Fruit fly (Drosophila melanogaster) whole organism, larva: ENCODE measurements around the gene CG9389.

Experiments used
- noc ChIP-seq: fragments of 200-800 bp; sonication (Bioruptor generic); optimal IDR thresholded peaks from 3 replicates; lab custom pipeline; 2019; ENCODE audit warnings: missing biosample characterization, mild to moderate bottlenecking, missing genetic modification characterization, moderate library complexity

Gene CG9389

dm6 chr3L:21291055-21291454 lies 20.7 kb upstream of the CG9389 start:
- TF ChIP-seq noc (tag; lab: Kevin White, UChicago) = no peak

- TF ChIP-seq noc (tag; lab: Kevin White, UChicago) = no peak
Measured at dm6 chr3L:21290336-21290735, 20.0 kb upstream of the CG9389 start.

DNA sequence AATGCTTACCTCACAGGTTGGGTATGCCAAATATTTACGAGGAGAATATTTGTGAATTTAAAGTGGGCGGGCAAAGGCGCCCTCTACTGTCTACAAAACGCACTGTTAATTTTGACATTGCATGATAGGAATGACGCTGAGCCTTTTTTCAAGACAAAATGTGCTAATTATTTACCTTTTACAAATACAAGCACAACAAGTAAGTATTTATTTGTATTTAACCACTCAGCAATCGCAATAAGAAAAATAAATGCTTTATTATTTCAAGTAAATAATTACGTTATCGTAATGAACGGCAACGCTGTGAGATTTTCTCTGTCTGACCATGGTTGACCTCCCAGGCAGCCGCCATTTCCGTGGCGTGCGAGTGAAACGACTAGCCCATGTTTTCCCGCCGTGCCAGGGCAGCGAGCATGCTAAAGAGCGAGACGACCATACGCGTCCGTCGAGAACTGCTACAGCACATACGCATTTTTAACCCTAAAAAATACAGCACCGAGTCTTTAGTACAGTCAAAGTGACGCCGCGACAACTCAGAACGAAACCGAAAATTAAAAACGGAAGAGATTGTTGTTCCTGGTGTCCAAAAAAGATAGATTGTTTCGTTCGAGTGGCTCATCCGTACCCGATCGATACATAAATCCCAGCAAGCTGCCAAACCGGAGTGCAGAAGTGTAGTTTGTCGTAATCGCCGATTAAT lies 15.4 kb upstream of the CG9389 start, which contains the start of the genes CG12974 and pzg:
Gene CG12974 (minus strand): TSS at position 324 of the 700 bp plus-strand sequence.
Gene pzg (plus strand): TSS at position 461 of the 700 bp plus-strand sequence.
- no peak for TF ChIP-seq noc (tag; lab: Kevin White, UChicago)

DNA sequence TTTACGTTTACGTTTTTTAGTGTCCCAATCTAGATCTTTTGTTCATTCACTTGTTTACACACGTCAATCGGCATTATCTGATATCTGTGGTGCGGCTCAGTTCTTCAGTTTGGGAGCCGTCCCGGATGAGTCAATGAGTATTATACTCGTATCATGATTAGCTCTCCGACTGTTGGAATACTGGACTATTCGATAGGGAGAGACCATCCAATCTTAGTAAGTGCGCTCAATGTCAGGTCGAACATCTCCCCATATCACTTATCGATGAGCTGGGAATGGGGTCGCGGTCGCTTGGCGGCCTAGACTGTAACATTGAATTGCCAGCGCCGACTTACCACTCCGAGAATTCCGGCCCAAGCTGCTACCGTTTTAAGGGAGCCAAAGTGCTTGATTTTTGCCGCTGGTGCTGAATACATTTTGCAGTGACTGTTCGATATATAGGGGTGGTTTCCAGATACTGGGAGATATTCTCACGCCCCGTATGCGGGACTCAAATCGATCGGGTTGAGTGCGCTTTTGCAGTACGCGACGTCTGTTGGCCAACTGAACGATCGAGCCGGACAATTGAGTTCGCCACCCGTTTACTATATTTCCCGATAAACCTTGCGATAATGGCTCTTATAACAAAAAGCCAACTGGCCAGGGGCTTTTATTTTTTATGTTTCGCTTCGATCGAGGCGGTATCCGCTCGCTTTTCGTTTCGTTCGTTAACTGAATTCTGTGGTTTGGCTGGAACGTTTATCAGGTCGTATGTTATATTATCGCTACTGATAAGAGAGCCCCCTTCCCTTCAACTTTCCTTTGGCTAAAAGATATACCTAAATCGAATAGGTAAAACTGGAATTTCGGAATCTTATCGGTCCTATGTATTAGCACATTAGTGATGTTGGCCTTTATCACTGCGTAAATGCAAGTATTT lies 14.6 kb upstream of the CG9389 start:
- no peak for TF ChIP-seq noc (tag; lab: Kevin White, UChicago)

dm6 chr3L:21283795-21284194 lies 13.4 kb upstream of the CG9389 start:
- no peak for TF ChIP-seq noc (tag; lab: Kevin White, UChicago)

dm6 chr3L:21282741-21283140 lies 12.4 kb upstream of the CG9389 start:
- no peak for TF ChIP-seq noc (tag; lab: Kevin White, UChicago)

- TF ChIP-seq noc (tag; lab: Kevin White, UChicago) = no peak
Measured at dm6 chr3L:21281706-21282105, 11.3 kb upstream of the CG9389 start.

DNA sequence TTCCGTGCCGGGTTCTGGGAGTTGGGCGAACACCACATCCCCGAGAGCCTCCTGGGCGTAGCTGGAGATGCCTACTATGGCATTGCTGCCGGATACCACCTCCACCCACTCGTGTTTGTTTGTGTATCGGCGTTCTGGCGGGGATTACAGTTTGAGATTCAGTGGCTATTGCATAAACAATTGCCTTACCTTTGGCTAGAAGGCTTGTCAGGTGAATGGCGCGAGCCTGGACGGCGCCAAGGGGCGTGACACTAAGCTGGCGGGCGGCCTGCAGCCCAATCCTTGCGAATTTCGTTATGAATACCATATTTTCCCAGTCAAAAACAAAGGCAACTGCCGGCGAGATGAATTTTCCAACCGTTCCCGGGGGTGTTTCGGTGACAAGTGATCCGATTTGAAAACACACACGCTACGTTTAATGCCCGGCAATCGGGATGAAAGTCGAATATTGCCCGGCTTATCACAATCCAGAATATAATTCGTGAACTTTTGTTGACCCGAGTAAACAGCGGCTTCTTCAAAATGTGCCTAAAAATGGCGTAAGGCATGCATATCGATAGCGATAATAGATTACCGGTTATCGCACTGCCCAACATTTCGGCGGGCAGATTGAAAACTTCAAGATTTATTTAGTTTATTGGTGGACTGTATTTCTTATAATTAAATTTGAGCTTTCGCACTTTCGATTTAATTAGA lies 10.8 kb upstream of the CG9389 start, which contains the start of gene ppl:
Gene ppl (minus strand): TSS at position 511 of the 696 bp plus-strand sequence.
- peak; percentile 27 for TF ChIP-seq noc (tag; lab: Kevin White, UChicago)

dm6 chr3L:21279876-21280566 lies 9.6 kb upstream of the CG9389 start, which contains the start of gene AcCoAS:
Gene AcCoAS (minus strand): TSS chr3L:21280243.
- TF ChIP-seq noc (tag; lab: Kevin White, UChicago) = peak; percentile 90

DNA sequence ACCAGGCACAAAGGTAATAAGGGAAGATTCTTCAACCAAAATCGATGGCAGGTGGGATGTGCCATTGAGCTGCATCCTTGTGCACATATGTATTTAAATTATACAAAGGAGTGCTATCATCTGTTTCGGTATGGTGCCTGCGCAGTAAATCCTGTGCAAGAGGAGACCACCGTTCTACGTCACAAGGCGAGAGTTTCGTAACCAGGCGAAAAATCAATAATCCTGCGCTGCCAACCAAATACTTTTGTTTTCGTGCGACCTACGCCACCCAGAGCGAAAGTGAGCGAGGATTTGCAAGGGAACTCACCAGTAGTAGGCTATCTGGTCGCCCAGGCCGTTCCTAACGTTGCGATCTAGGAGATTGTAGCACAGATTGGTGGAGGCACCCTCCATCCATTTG lies 8.8 kb upstream of the CG9389 start:
- no peak for TF ChIP-seq noc (tag; lab: Kevin White, UChicago)

dm6 chr3L:21277897-21278530 lies 7.6 kb upstream of the CG9389 start:
- TF ChIP-seq noc (tag; lab: Kevin White, UChicago) = peak; percentile 66

- peak; percentile 35 for TF ChIP-seq noc (tag; lab: Kevin White, UChicago)
Measured at dm6 chr3L:21276296-21277257, 6.2 kb upstream of the CG9389 start.

DNA sequence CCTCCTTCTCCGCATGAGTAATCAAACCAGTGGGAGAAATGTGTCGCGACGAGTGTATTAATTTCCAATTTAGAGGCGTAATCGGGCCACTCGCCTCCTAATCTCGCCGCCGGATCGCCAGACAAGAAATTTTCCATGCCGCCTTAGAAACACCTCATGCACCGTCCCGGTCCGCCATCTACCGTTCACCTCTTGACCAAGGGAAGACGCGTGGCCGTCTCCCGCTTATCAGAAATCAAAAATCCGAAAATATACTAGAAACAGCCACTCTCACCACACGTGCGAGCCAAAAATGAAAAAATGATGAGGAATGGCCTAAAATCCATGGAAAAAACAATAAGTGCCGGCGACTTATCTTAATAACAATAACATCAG lies 5.5 kb upstream of the CG9389 start:
- no peak for TF ChIP-seq noc (tag; lab: Kevin White, UChicago)
